Worm (Caenorhabditis elegans): ENCODE results near the gene valv-1.
"Not testable (repeated sequence)": the region's sequence is repeated elsewhere in the genome, so short reads cannot be mapped to it uniquely, and the experiment has no call there.

DNA sequence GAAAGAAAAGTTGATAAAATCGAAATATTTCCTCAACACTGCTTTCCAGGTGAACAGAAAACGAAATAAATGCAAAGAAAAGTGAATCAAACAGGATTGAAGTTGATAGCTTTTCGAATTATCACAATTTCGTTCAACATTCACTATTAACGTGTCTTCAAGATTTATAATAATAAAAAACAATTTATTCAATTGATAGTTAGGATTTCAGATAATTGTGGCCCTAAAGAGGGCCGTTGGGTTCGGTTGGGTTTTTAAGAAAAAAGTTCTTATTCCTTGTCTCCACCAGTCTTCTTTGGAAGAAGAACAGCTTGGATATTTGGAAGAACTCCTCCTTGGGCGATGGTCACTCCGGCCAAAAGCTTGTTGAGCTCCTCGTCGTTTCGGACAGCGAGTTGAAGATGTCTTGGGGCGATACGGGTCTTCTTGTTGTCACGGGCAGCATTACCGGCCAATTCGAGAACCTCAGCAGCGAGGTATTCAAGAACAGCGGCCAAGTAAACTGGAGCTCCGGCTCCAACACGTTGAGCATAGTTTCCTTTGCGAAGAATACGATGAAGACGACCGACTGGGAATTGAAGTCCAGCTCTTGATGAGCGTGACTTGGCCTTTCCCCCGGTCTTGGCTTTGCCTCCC lies 40.5 kb upstream of the valv-1 start:
- not testable (repeated sequence) for TF ChIP-seq zag-1 (tag; optimal IDR thresholded peaks at IDR 0.05); aly-2 (tag; optimal IDR thresholded peaks at IDR 0.05); fkh-10 (GFP tag; optimal IDR thresholded peaks at IDR 0.05); dpl-1 (GFP tag; optimal IDR thresholded peaks at IDR 0.05)

Data from whole organism, L4 larva.